Worm (Caenorhabditis elegans): ENCODE data around the gene nhr-110.

The nhr-110 gene

ce11 chrV:1629329-1629728 is 5.1 kb upstream of the nhr-110 start, which contains the start of gene nhr-238:
TSS of gene nhr-238 (minus strand) at chrV:1629432.
- TF ChIP-seq C38D4.7 (GFP tag; optimal IDR thresholded peaks at IDR 0.05): no peak
- no peak for TF ChIP-seq syd-9 (tag; optimal IDR thresholded peaks at IDR 0.05)
- no peak for TF ChIP-seq sox-2 (GFP tag; IDR thresholded peaks at IDR 0.05)
- no peak for TF ChIP-seq ceh-22 (tag; optimal IDR thresholded peaks at IDR 0.05)
- no peak for TF ChIP-seq ceh-2 (tag; optimal IDR thresholded peaks at IDR 0.05)
- TF ChIP-seq odd-2 (tag; optimal IDR thresholded peaks at IDR 0.05): no peak
- TF ChIP-seq fkh-10 (GFP tag; optimal IDR thresholded peaks at IDR 0.05): no peak

ce11 chrV:1627269-1627668 is 3.0 kb upstream of the nhr-110 start:
- TF ChIP-seq ahr-1 (tag; optimal IDR thresholded peaks at IDR 0.05) (no peak), nfya-1 (tag; optimal IDR thresholded peaks at IDR 0.05) (peak; percentile 25), sox-4 (tag; optimal IDR thresholded peaks at IDR 0.05) (no peak), hlh-6 (tag; optimal IDR thresholded peaks at IDR 0.05) (no peak), pros-1 (tag; optimal IDR thresholded peaks at IDR 0.05) (no peak), dve-1 (tag; optimal IDR thresholded peaks at IDR 0.05) (peak; percentile 38), ref-2 (tag; optimal IDR thresholded peaks at IDR 0.05) (no peak), ttx-3 (tag; optimal IDR thresholded peaks at IDR 0.05) (no peak), unc-86 (tag; optimal IDR thresholded peaks at IDR 0.05) (no peak), Y22D7AL.16 (tag; optimal IDR thresholded peaks at IDR 0.05) (no peak), che-1 (tag; optimal IDR thresholded peaks at IDR 0.05) (no peak), hlh-8 (tag; optimal IDR thresholded peaks at IDR 0.05) (no peak), unc-3 (GFP tag; conservative IDR thresholded peaks at IDR 0.05) (no peak), unc-3 (tag; optimal IDR thresholded peaks at IDR 0.05) (no peak), tbx-2 (tag; optimal IDR thresholded peaks at IDR 0.05) (peak; percentile 10), ets-4 (tag; optimal IDR thresholded peaks at IDR 0.05) (no peak), elt-2 (tag; optimal IDR thresholded peaks at IDR 0.05) (no peak), ceh-18 (tag; optimal IDR thresholded peaks at IDR 0.05) (peak; percentile 0), hlh-15 (tag; optimal IDR thresholded peaks at IDR 0.05) (no peak), F13H6.1 (tag; optimal IDR thresholded peaks at IDR 0.05) (peak; percentile 62), hlh-13 (GFP tag; optimal IDR thresholded peaks at IDR 0.05) (no peak), lim-6 (tag; optimal IDR thresholded peaks at IDR 0.05) (no peak), unc-42 (tag; optimal IDR thresholded peaks at IDR 0.05) (no peak), fkh-10 (GFP tag; optimal IDR thresholded peaks at IDR 0.05) (no peak), madf-2 (tag; optimal IDR thresholded peaks at IDR 0.05) (no peak), ceh-6 (GFP tag; optimal IDR thresholded peaks at IDR 0.05) (no peak)

DNA sequence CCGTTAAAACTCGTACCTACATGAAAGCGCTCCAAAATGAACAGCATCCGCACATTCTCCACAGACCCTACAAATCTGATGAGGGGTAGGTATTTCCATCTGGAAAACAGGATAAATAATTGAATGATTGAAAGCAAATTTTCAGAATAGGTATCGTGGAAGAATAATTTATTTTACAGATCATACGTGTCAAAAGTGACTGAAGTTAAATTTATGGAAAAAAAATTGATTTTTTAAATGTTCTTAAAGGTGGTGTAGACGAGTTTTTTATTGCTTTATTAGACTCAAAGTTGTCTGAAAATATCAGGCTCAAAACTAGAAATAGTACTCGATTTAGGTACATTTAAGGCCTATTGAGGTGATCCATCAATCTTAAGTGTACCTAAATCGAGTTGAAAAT is 2.5 kb upstream of the nhr-110 start, which contains the start of gene nhr-237:
Gene nhr-237 (minus strand): TSS at position 101 of the 400 bp plus-strand sequence.
- TF ChIP-seq unc-86 (tag; optimal IDR thresholded peaks at IDR 0.05): no peak
- no peak for TF ChIP-seq tbx-2 (tag; optimal IDR thresholded peaks at IDR 0.05)
- no peak for TF ChIP-seq ref-2 (tag; optimal IDR thresholded peaks at IDR 0.05)
- no peak for TF ChIP-seq syd-9 (tag; optimal IDR thresholded peaks at IDR 0.05)
- no peak for TF ChIP-seq dve-1 (tag; optimal IDR thresholded peaks at IDR 0.05)
- no peak for TF ChIP-seq T23F11.4 (GFP tag; optimal IDR thresholded peaks at IDR 0.05)
- no peak for TF ChIP-seq rnt-1 (tag; optimal IDR thresholded peaks at IDR 0.05)
- TF ChIP-seq ttx-3 (tag; optimal IDR thresholded peaks at IDR 0.05): no peak
- no peak for TF ChIP-seq ets-4 (tag; optimal IDR thresholded peaks at IDR 0.05)
- TF ChIP-seq C08G9.2 (tag; optimal IDR thresholded peaks at IDR 0.05): no peak
- no peak for TF ChIP-seq nhr-232 (tag; optimal IDR thresholded peaks at IDR 0.05)
- TF ChIP-seq ceh-2 (tag; optimal IDR thresholded peaks at IDR 0.05): no peak
- TF ChIP-seq npax-4 (tag; optimal IDR thresholded peaks at IDR 0.05): no peak
- no peak for TF ChIP-seq elt-2 (tag; optimal IDR thresholded peaks at IDR 0.05)
- TF ChIP-seq K09A11.1 (tag; optimal IDR thresholded peaks at IDR 0.05; ENCODE audit: insufficient read depth): no peak
- TF ChIP-seq ceh-48 (tag; optimal IDR thresholded peaks at IDR 0.05): no peak
- TF ChIP-seq ceh-34 (tag; optimal IDR thresholded peaks at IDR 0.05): no peak
- no peak for TF ChIP-seq Y22D7AL.16 (tag; optimal IDR thresholded peaks at IDR 0.05)
